Worm (Caenorhabditis elegans) whole organism, mixed stage, embryonic: ENCODE measurements around the gene ZK154.4.

ENCODE experiments used
- blmp-1 ChIP-seq: fragments of 150-350 bp; optimal IDR thresholded peaks from 2 replicates; lab custom pipeline; 2014; ENCODE audit warnings: missing biosample characterization, missing genetic modification characterization
- nhr-28 ChIP-seq: fragments of 150-350 bp; optimal IDR thresholded peaks from 2 replicates; lab custom pipeline; 2014; ENCODE audit warnings: missing biosample characterization, missing genetic modification characterization
- pha-4 ChIP-seq: fragments of 150-350 bp; optimal IDR thresholded peaks from 2 replicates; lab custom pipeline; 2018; ENCODE audit warnings: missing biosample characterization, missing genetic modification reagents, missing genetic modification characterization

DNA sequence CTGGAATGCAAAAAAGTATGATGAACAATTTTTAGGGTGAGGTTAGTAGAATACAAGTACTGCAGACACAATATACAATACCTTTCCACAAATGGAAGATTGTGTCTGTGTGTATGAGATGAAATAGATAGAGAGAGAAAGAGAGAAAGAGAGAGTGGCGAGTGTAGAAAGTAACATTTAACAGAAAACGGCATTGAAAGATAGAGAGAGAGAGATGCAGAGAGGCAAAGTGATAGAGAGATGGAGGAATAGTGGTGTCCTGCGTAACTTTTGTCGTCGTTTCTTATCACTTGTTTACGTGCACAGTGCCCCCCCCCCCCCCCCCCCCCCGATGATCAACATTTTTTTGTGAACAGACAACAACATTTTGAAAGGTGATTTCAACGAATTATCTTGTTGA lies 32.5 kb upstream of the ZK154.4 start:
- TF ChIP-seq pha-4, result no peak
- peak; percentile 7 for TF ChIP-seq blmp-1
- TF ChIP-seq nhr-28 (tag; lab: Kevin White, UChicago), result no peak
